Worm (Caenorhabditis elegans) whole organism, midembryonic: ENCODE measurements around the gene hrpk-2.

Experiments used
- med-1 ChIP-seq: sonication (generic microtip); optimal IDR thresholded peaks from 2 replicates; lab custom pipeline; 2017; ENCODE audit warnings: missing genetic modification characterization, mild to moderate bottlenecking, missing compliant biosample characterization, antibody characterized with exemption, missing genetic modification reagents; ENCODE audit not compliant: insufficient read depth
- ztf-23 ChIP-seq: fragments of 200-800 bp; sonication (Bioruptor generic); IDR thresholded peaks from 2 replicates; pipeline ENCODE4 v1.3.6; 2022; ENCODE audit warnings: missing genetic modification reagents, missing genetic modification characterization, missing compliant biosample characterization

- TF ChIP-seq ztf-23 (GFP tag; lab: Robert Waterston, UW) (no peak), med-1 (GFP tag; lab: Kevin White, UChicago) (no peak)
These were observed 9.4 kb downstream of the hrpk-2 start, which contains the start of gene npr-17 for ce11 chrIII:7996353-7996752.
